Worm (Caenorhabditis elegans): Measurements from ENCODE around the gene C25H3.1.

ce11 chrII:5694798-5695197 is 4.1 kb upstream of the C25H3.1 start, which contains the start of gene C25H3.14:
- TF ChIP-seq ceh-82 (tag; optimal IDR thresholded peaks at IDR 0.05) (no peak), skn-1 (tag; optimal IDR thresholded peaks at IDR 0.05) (no peak), ztf-11 (tag; optimal IDR thresholded peaks at IDR 0.05) (no peak), pqm-1 (tag; optimal IDR thresholded peaks at IDR 0.05) (no peak)
